Worm (Caenorhabditis elegans) whole organism, mixed stage, embryonic: ENCODE measurements around the gene Y26E6A.2.

ENCODE experiments used
- M03D4.4 ChIP-seq: sonication (generic microtip); optimal IDR thresholded peaks from 2 replicates; lab custom pipeline; 2017; ENCODE audit warnings: mild to moderate bottlenecking, missing genetic modification characterization, missing compliant biosample characterization
- bed-3 ChIP-seq: fragments of 200-800 bp; sonication (Bioruptor generic); optimal IDR thresholded peaks from 3 replicates; lab custom pipeline; 2018; ENCODE audit warnings: mild to moderate bottlenecking, missing genetic modification characterization, moderate library complexity, missing compliant biosample characterization
- blmp-1 ChIP-seq: fragments of 150-350 bp; optimal IDR thresholded peaks from 2 replicates; lab custom pipeline; 2014; ENCODE audit warnings: missing biosample characterization, missing genetic modification characterization
- ceh-39 ChIP-seq: fragments of 150-350 bp; optimal IDR thresholded peaks from 2 replicates; lab custom pipeline; 2014; ENCODE audit warnings: missing biosample characterization, missing genetic modification characterization
- ceh-43 ChIP-seq: fragments of 200-800 bp; sonication (Bioruptor generic); optimal IDR thresholded peaks from 2 replicates; lab custom pipeline; 2018; ENCODE audit warnings: mild to moderate bottlenecking, missing genetic modification characterization, moderate library complexity, missing compliant biosample characterization
- ces-1 ChIP-seq: fragments of 150-350 bp; optimal IDR thresholded peaks from 2 replicates; lab custom pipeline; 2014; ENCODE audit warnings: missing biosample characterization, missing genetic modification reagents, missing genetic modification characterization
- cnd-1 ChIP-seq: fragments of 200-800 bp; sonication (Bioruptor generic); optimal IDR thresholded peaks from 2 replicates; lab custom pipeline; 2018; ENCODE audit warnings: mild to moderate bottlenecking, missing genetic modification characterization, missing compliant biosample characterization
- drap-1 ChIP-seq: fragments of 200-800 bp; sonication (Bioruptor generic); optimal IDR thresholded peaks from 3 replicates; lab custom pipeline; 2018; ENCODE audit warnings: mild to moderate bottlenecking, missing genetic modification characterization, missing compliant biosample characterization
- elt-1 ChIP-seq: sonication (generic microtip); optimal IDR thresholded peaks from 2 replicates; lab custom pipeline; 2017; ENCODE audit warnings: missing genetic modification characterization, mild to moderate bottlenecking, missing compliant biosample characterization, antibody characterized with exemption, moderate library complexity, borderline replicate concordance; ENCODE audit not compliant: insufficient read depth
- elt-3 ChIP-seq: fragments of 150-350 bp; optimal IDR thresholded peaks from 2 replicates; lab custom pipeline; 2014; ENCODE audit warnings: missing biosample characterization, missing genetic modification characterization
- flh-1 ChIP-seq: fragments of 200-800 bp; sonication (Bioruptor generic); optimal IDR thresholded peaks from 2 replicates; lab custom pipeline; 2018; ENCODE audit warnings: mild to moderate bottlenecking, missing genetic modification characterization, moderate library complexity, missing compliant biosample characterization
- ham-2 ChIP-seq: fragments of 200-800 bp; sonication (Bioruptor generic); optimal IDR thresholded peaks from 2 replicates; lab custom pipeline; 2018; ENCODE audit warnings: mild to moderate bottlenecking, missing genetic modification characterization, missing compliant biosample characterization
- hlh-1 ChIP-seq: fragments of 150-350 bp; optimal IDR thresholded peaks from 2 replicates; lab custom pipeline; 2014; ENCODE audit warnings: missing biosample characterization, missing genetic modification reagents, missing genetic modification characterization
- lin-13 ChIP-seq: fragments of 150-350 bp; optimal IDR thresholded peaks from 2 replicates; lab custom pipeline; 2014; ENCODE audit warnings: missing biosample characterization, missing genetic modification characterization
- lin-32 ChIP-seq: fragments of 200-800 bp; sonication (Bioruptor generic); optimal IDR thresholded peaks from 2 replicates; lab custom pipeline; 2018; ENCODE audit warnings: mild to moderate bottlenecking, missing genetic modification characterization, missing compliant biosample characterization
- lsy-2 ChIP-seq: fragments of 150-350 bp; optimal IDR thresholded peaks from 2 replicates; lab custom pipeline; 2014; ENCODE audit warnings: missing biosample characterization, missing genetic modification characterization
- mab-5 ChIP-seq: fragments of 150-350 bp; optimal IDR thresholded peaks from 2 replicates; lab custom pipeline; 2014; ENCODE audit warnings: missing biosample characterization, missing genetic modification characterization
- mep-1 ChIP-seq: fragments of 150-350 bp; optimal IDR thresholded peaks from 2 replicates; lab custom pipeline; 2017; ENCODE audit warnings: missing biosample characterization, missing genetic modification reagents, missing genetic modification characterization, inconsistent platforms
- nhr-12 ChIP-seq: fragments of 150-350 bp; optimal IDR thresholded peaks from 2 replicates; lab custom pipeline; 2014; ENCODE audit warnings: missing biosample characterization, missing genetic modification characterization
- nhr-2 ChIP-seq: fragments of 150-350 bp; optimal IDR thresholded peaks from 2 replicates; lab custom pipeline; 2014; ENCODE audit warnings: missing biosample characterization, missing genetic modification characterization
- nhr-76 ChIP-seq: sonication (generic microtip); optimal IDR thresholded peaks from 2 replicates; lab custom pipeline; 2017; ENCODE audit warnings: missing biosample characterization, missing genetic modification characterization
- sem-2 ChIP-seq: fragments of 200-800 bp; sonication (Bioruptor generic); optimal IDR thresholded peaks from 2 replicates; lab custom pipeline; 2018; ENCODE audit warnings: mild to moderate bottlenecking, missing genetic modification characterization, missing compliant biosample characterization
- sptf-1 ChIP-seq: sonication (generic microtip); optimal IDR thresholded peaks from 2 replicates; lab custom pipeline; 2017; ENCODE audit warnings: mild to moderate bottlenecking, missing genetic modification characterization, moderate library complexity, missing compliant biosample characterization
- unc-120 ChIP-seq: sonication (generic microtip); optimal IDR thresholded peaks from 2 replicates; lab custom pipeline; 2017; ENCODE audit warnings: missing genetic modification characterization, missing compliant biosample characterization; ENCODE audit not compliant: poor library complexity, severe bottlenecking
- unc-39 ChIP-seq: fragments of 150-350 bp; optimal IDR thresholded peaks from 2 replicates; lab custom pipeline; 2014; ENCODE audit warnings: missing biosample characterization, missing genetic modification characterization
- unc-62 ChIP-seq: fragments of 150-350 bp; optimal IDR thresholded peaks from 2 replicates; lab custom pipeline; 2014; ENCODE audit warnings: missing biosample characterization, missing genetic modification reagents, missing genetic modification characterization
- zip-8 ChIP-seq: fragments of 150-350 bp; optimal IDR thresholded peaks from 2 replicates; lab custom pipeline; 2014; ENCODE audit warnings: missing biosample characterization, missing genetic modification characterization
- ztf-11 ChIP-seq: fragments of 150-350 bp; optimal IDR thresholded peaks from 2 replicates; lab custom pipeline; 2014; ENCODE audit warnings: missing biosample characterization, missing genetic modification characterization

The Y26E6A.2 gene

ce11 chrX:13882639-13883038, 31.6 kb downstream of the Y26E6A.2 start, which contains the start of gene hlb-1:
Gene hlb-1 (minus strand): TSS chrX:13882739.
- TF ChIP-seq unc-120 (tag; lab: Kevin White, UChicago) (no peak), unc-62 (GFP tag; lab: Kevin White, UChicago) (no peak), sptf-1 (no peak), nhr-2 (no peak), nhr-76 (tag; lab: Kevin White, UChicago) (no peak)

ce11 chrX:13881760-13882369, 32.3 kb downstream of the Y26E6A.2 start:
- TF ChIP-seq ces-1 (GFP tag; lab: Kevin White, UChicago) (peak; percentile 92), hlh-1 (tag; lab: Kevin White, UChicago) (peak; percentile 20), unc-120 (tag; lab: Kevin White, UChicago) (no peak), unc-62 (GFP tag; lab: Kevin White, UChicago) (no peak), lin-32 (GFP tag; lab: Kevin White, UChicago) (peak; percentile 68), elt-1 (tag; lab: Kevin White, UChicago) (peak; percentile 24), ztf-11 (tag; lab: Kevin White, UChicago) (no peak), cnd-1 (tag; lab: Kevin White, UChicago) (peak; percentile 59), blmp-1 (tag; lab: Kevin White, UChicago) (no peak), sem-2 (no peak)

ce11 chrX:13878082-13878481, 36.1 kb downstream of the Y26E6A.2 start:
- no peak for TF ChIP-seq unc-62 (GFP tag; lab: Kevin White, UChicago)
- no peak for TF ChIP-seq nhr-12 (tag; lab: Kevin White, UChicago)
- no peak for TF ChIP-seq mep-1
- TF ChIP-seq ceh-39 (tag; lab: Kevin White, UChicago) = no peak
- no peak for TF ChIP-seq lin-32 (GFP tag; lab: Kevin White, UChicago)
- TF ChIP-seq blmp-1 (tag; lab: Kevin White, UChicago) = no peak
- no peak for TF ChIP-seq M03D4.4 (tag; lab: Kevin White, UChicago)
- no peak for TF ChIP-seq ham-2 (GFP tag; lab: Kevin White, UChicago)
- TF ChIP-seq nhr-2 = no peak
- TF ChIP-seq nhr-76 (tag; lab: Kevin White, UChicago) = no peak
- TF ChIP-seq mab-5 (tag; lab: Kevin White, UChicago) = no peak
- no peak for TF ChIP-seq elt-1 (tag; lab: Kevin White, UChicago)
- no peak for TF ChIP-seq lsy-2 (tag; lab: Kevin White, UChicago)

- TF ChIP-seq M03D4.4 (tag; lab: Kevin White, UChicago) (no peak), sptf-1 (no peak), ceh-39 (tag; lab: Kevin White, UChicago) (no peak), blmp-1 (tag; lab: Kevin White, UChicago) (no peak), bed-3 (GFP tag; lab: Kevin White, UChicago) (no peak)
- TF ChIP-seq, all 35 proteins: peak for 0
These were observed 37.3 kb downstream of the Y26E6A.2 start for ce11 chrX:13876860-13877259.

- TF ChIP-seq ces-1 (GFP tag; lab: Kevin White, UChicago) = peak; percentile 87
- no peak for TF ChIP-seq unc-39 (tag; lab: Kevin White, UChicago)
- TF ChIP-seq, all 35 proteins: peak for 1
These were observed 38.3 kb downstream of the Y26E6A.2 start for ce11 chrX:13875913-13876312.

ce11 chrX:13873324-13873933, 40.8 kb downstream of the Y26E6A.2 start:
- no peak for TF ChIP-seq sem-2
- TF ChIP-seq ceh-39 (tag; lab: Kevin White, UChicago) = no peak
- TF ChIP-seq sptf-1 = peak; percentile 9
- TF ChIP-seq unc-120 (tag; lab: Kevin White, UChicago) = peak; percentile 88
- no peak for TF ChIP-seq ztf-11 (tag; lab: Kevin White, UChicago)
- no peak for TF ChIP-seq zip-8 (tag; lab: Kevin White, UChicago)
- TF ChIP-seq bed-3 (GFP tag; lab: Kevin White, UChicago) = no peak
- no peak for TF ChIP-seq mep-1
- TF ChIP-seq ceh-43 (GFP tag; lab: Kevin White, UChicago) = no peak
- TF ChIP-seq cnd-1 (tag; lab: Kevin White, UChicago) = no peak
- no peak for TF ChIP-seq elt-1 (tag; lab: Kevin White, UChicago)
- TF ChIP-seq hlh-1 (tag; lab: Kevin White, UChicago) = peak; percentile 98
- TF ChIP-seq lin-13 = no peak
- no peak for TF ChIP-seq flh-1 (GFP tag; lab: Kevin White, UChicago)
- TF ChIP-seq nhr-12 (tag; lab: Kevin White, UChicago) = no peak
- no peak for TF ChIP-seq ces-1 (GFP tag; lab: Kevin White, UChicago)
- TF ChIP-seq unc-62 (GFP tag; lab: Kevin White, UChicago) = peak; percentile 90
- TF ChIP-seq elt-3 (tag; lab: Kevin White, UChicago) = no peak
- no peak for TF ChIP-seq ham-2 (GFP tag; lab: Kevin White, UChicago)
- no peak for TF ChIP-seq drap-1 (GFP tag; lab: Kevin White, UChicago)
- TF ChIP-seq M03D4.4 (tag; lab: Kevin White, UChicago) = no peak
- no peak for TF ChIP-seq mab-5 (tag; lab: Kevin White, UChicago)
